Worm (Caenorhabditis elegans) whole organism, L2 larva: ENCODE data around the gene ehbp-1.

Experiments
- elt-3 ChIP-seq: sonication (generic microtip); optimal IDR thresholded peaks from 2 replicates; lab custom pipeline; 2017; ENCODE audit warnings: missing biosample characterization, missing genetic modification characterization
- nhr-12 ChIP-seq: fragments of 150-350 bp; optimal IDR thresholded peaks from 2 replicates; lab custom pipeline; 2014; ENCODE audit warnings: missing biosample characterization, missing genetic modification characterization
- nhr-237 ChIP-seq: fragments of 150-350 bp; optimal IDR thresholded peaks from 2 replicates; lab custom pipeline; 2014; ENCODE audit warnings: missing biosample characterization, missing genetic modification characterization
- nhr-25 ChIP-seq: fragments of 150-350 bp; sonication (generic microtip); optimal IDR thresholded peaks from 3 replicates; lab custom pipeline; 2014; ENCODE audit warnings: missing biosample characterization, missing genetic modification characterization
- nhr-77 ChIP-seq: fragments of 150-350 bp; optimal IDR thresholded peaks from 2 replicates; lab custom pipeline; 2014; ENCODE audit warnings: missing biosample characterization, missing genetic modification characterization
- unc-62 ChIP-seq: fragments of 150-350 bp; optimal IDR thresholded peaks from 2 replicates; lab custom pipeline; 2014; ENCODE audit warnings: missing biosample characterization, missing genetic modification reagents, missing genetic modification characterization

ce11 chrV:9503152-9503817 lies 47.2 kb upstream of the ehbp-1 start:
- TF ChIP-seq elt-3 (tag; lab: Kevin White, UChicago), result no peak
- TF ChIP-seq nhr-25 (tag; lab: Kevin White, UChicago), result peak; percentile 54
- TF ChIP-seq nhr-12, result no peak
- TF ChIP-seq nhr-77 (tag; lab: Kevin White, UChicago), result no peak
- TF ChIP-seq unc-62 (GFP tag; lab: Kevin White, UChicago), result no peak
- no peak for TF ChIP-seq nhr-237 (tag; lab: Kevin White, UChicago)
